Fruit fly (Drosophila melanogaster) whole organism, pupa: Measurements from ENCODE around the gene CG7888.

Experiments
- CG10348 ChIP-seq: fragments of 200-800 bp; sonication (Bioruptor generic); IDR thresholded peaks from 2 replicates; pipeline ENCODE4 v1.3.6; 2022; ENCODE audit warnings: missing biosample characterization, missing genetic modification characterization
- CG12605 ChIP-seq: fragments of 200-800 bp; sonication (Bioruptor generic); IDR thresholded peaks from 2 replicates; pipeline ENCODE4 v1.3.6; 2022; ENCODE audit warnings: missing biosample characterization, missing genetic modification characterization
- CG13204 ChIP-seq: fragments of 200-800 bp; sonication (Bioruptor generic); optimal IDR thresholded peaks from 2 replicates; lab custom pipeline; 2018; ENCODE audit warnings: missing biosample characterization, mild to moderate bottlenecking, missing genetic modification characterization, moderate library complexity
- CG14655 ChIP-seq: fragments of 200-800 bp; sonication (Bioruptor generic); optimal IDR thresholded peaks from 3 replicates; lab custom pipeline; 2017; ENCODE audit warnings: mild to moderate bottlenecking, missing biosample characterization, missing genetic modification reagents, missing genetic modification characterization
- CG15710 ChIP-seq: fragments of 200-800 bp; sonication (Bioruptor generic); optimal IDR thresholded peaks from 2 replicates; lab custom pipeline; 2018; ENCODE audit warnings: missing biosample characterization, mild to moderate bottlenecking, missing genetic modification characterization, moderate library complexity
- CG17806 ChIP-seq: fragments of 200-800 bp; sonication (Bioruptor generic); optimal IDR thresholded peaks from 2 replicates; lab custom pipeline; 2018; ENCODE audit warnings: missing biosample characterization, mild to moderate bottlenecking, missing genetic modification characterization, moderate library complexity
- CG32121 ChIP-seq: fragments of 200-800 bp; sonication (Bioruptor generic); IDR thresholded peaks from 2 replicates; pipeline ENCODE4 v1.3.6; 2022; ENCODE audit warnings: missing biosample characterization, missing genetic modification characterization
- CG34367 ChIP-seq: fragments of 200-800 bp; sonication (Bioruptor generic); optimal IDR thresholded peaks from 2 replicates; lab custom pipeline; 2018; ENCODE audit warnings: missing biosample characterization, mild to moderate bottlenecking, missing genetic modification characterization
- CG4496 ChIP-seq: fragments of 200-800 bp; sonication (Bioruptor generic); IDR thresholded peaks from 3 replicates; pipeline ENCODE4 v1.3.6; 2022; ENCODE audit warnings: missing biosample characterization, missing genetic modification characterization
- CG8159 ChIP-seq: fragments of 200-800 bp; sonication (Bioruptor generic); optimal IDR thresholded peaks from 3 replicates; lab custom pipeline; 2018; ENCODE audit warnings: missing biosample characterization, mild to moderate bottlenecking, missing genetic modification characterization, moderate library complexity
- CG8301 ChIP-seq: fragments of 200-800 bp; sonication (Bioruptor generic); optimal IDR thresholded peaks from 2 replicates; lab custom pipeline; 2018; ENCODE audit warnings: missing biosample characterization, mild to moderate bottlenecking, missing genetic modification characterization
- CG9948 ChIP-seq: fragments of 200-800 bp; sonication (Bioruptor generic); optimal IDR thresholded peaks from 2 replicates; lab custom pipeline; 2018; ENCODE audit warnings: missing biosample characterization, mild to moderate bottlenecking, missing genetic modification characterization, moderate library complexity
- D1 ChIP-seq: fragments of 200-800 bp; sonication (Bioruptor generic); optimal IDR thresholded peaks from 2 replicates; lab custom pipeline; 2018; ENCODE audit warnings: missing biosample characterization, mild to moderate bottlenecking, missing genetic modification characterization, moderate library complexity
- EcR ChIP-seq: fragments of 200-800 bp; sonication (Bioruptor generic); optimal IDR thresholded peaks from 3 replicates; lab custom pipeline; 2019; ENCODE audit warnings: missing biosample characterization, missing genetic modification characterization, mild to moderate bottlenecking, moderate library complexity, missing genetic modification reagents
- Ets98B ChIP-seq: fragments of 200-800 bp; sonication (Bioruptor generic); IDR thresholded peaks from 2 replicates; pipeline ENCODE4 v1.3.6; 2022; ENCODE audit warnings: missing biosample characterization, missing genetic modification characterization
- Pif1A ChIP-seq: fragments of 200-800 bp; sonication (Bioruptor generic); optimal IDR thresholded peaks from 3 replicates; lab custom pipeline; 2016; ENCODE audit warnings: missing biosample characterization, missing genetic modification characterization
- Pif1B ChIP-seq: fragments of 200-800 bp; sonication (Bioruptor generic); optimal IDR thresholded peaks from 3 replicates; lab custom pipeline; 2016; ENCODE audit warnings: missing biosample characterization, missing genetic modification characterization
- Snoo ChIP-seq: fragments of 200-800 bp; sonication (Bioruptor generic); optimal IDR thresholded peaks from 3 replicates; lab custom pipeline; 2017; ENCODE audit warnings: missing biosample characterization, mild to moderate bottlenecking, missing genetic modification characterization, inconsistent platforms
- fd96Ca ChIP-seq: fragments of 200-800 bp; sonication (Bioruptor generic); IDR thresholded peaks from 3 replicates; pipeline ENCODE4 v1.3.6; 2022; ENCODE audit warnings: missing biosample characterization, missing genetic modification characterization
- gl ChIP-seq: fragments of 200-800 bp; sonication (Bioruptor generic); optimal IDR thresholded peaks from 2 replicates; lab custom pipeline; 2018; ENCODE audit warnings: missing biosample characterization, mild to moderate bottlenecking, missing genetic modification characterization
- rn ChIP-seq: fragments of 200-800 bp; sonication (Bioruptor generic); IDR thresholded peaks from 2 replicates; pipeline ENCODE4 v1.3.6; 2022; ENCODE audit warnings: missing biosample characterization, missing genetic modification characterization

Gene CG7888

dm6 chr3L:11062441-11062840, 8.6 kb downstream of the CG7888 start, which contains the start of gene CG32069:
Gene CG32069 (minus strand): TSS chr3L:11062614.
- TF ChIP-seq CG12605 (no peak), rn (GFP tag; lab: Robert Waterston, UW) (no peak), CG15710 (tag; lab: Kevin White, UChicago) (no peak), fd96Ca (GFP tag; lab: Robert Waterston, UW) (no peak), gl (tag; lab: Kevin White, UChicago) (no peak), CG13204 (GFP tag; lab: Kevin White, UChicago) (no peak), D1 (tag; lab: Kevin White, UChicago) (no peak), Snoo (no peak), Pif1A (no peak), CG8159 (tag; lab: Kevin White, UChicago) (no peak), Ets98B (GFP tag; lab: Robert Waterston, UW) (no peak), CG14655 (no peak), CG17806 (tag; lab: Kevin White, UChicago) (no peak)

dm6 chr3L:11064689-11065088, 10.9 kb downstream of the CG7888 start, which contains the start of the genes CG32075, CG45101 and SuUR:
Gene CG32075 (minus strand): TSS chr3L:11064941.
Gene CG45101 (plus strand): TSS chr3L:11064991.
Gene SuUR (plus strand): TSS chr3L:11064991.
- TF ChIP-seq Ets98B (GFP tag; lab: Robert Waterston, UW): peak; percentile 77
- no peak for TF ChIP-seq EcR
- no peak for TF ChIP-seq CG10348 (GFP tag; lab: Robert Waterston, UW)
- no peak for TF ChIP-seq CG13204 (GFP tag; lab: Kevin White, UChicago)
- TF ChIP-seq CG17806 (tag; lab: Kevin White, UChicago): peak; percentile 75
- TF ChIP-seq rn (GFP tag; lab: Robert Waterston, UW): peak; percentile 69
- no peak for TF ChIP-seq CG14655
- peak; percentile 78 for TF ChIP-seq Pif1A
- TF ChIP-seq CG4496: peak; percentile 83
- peak; percentile 56 for TF ChIP-seq CG34367 (tag; lab: Kevin White, UChicago)
- no peak for TF ChIP-seq gl (tag; lab: Kevin White, UChicago)
- TF ChIP-seq CG12605: no peak
- peak; percentile 74 for TF ChIP-seq CG9948 (tag; lab: Kevin White, UChicago)
- TF ChIP-seq CG15710 (tag; lab: Kevin White, UChicago): peak; percentile 78
- TF ChIP-seq CG32121: peak; percentile 86
- TF ChIP-seq Snoo: peak; percentile 76
- peak; percentile 52; the same call in 2 of the 3 replicates for TF ChIP-seq fd96Ca (GFP tag; lab: Robert Waterston, UW)
- TF ChIP-seq Pif1B (GFP tag; lab: Kevin White, UChicago): peak; percentile 71
- no peak for TF ChIP-seq D1 (tag; lab: Kevin White, UChicago)
- peak; percentile 70 for TF ChIP-seq CG8301
- TF ChIP-seq CG8159 (tag; lab: Kevin White, UChicago): peak; percentile 52

dm6 chr3L:11065850-11066249, 12.0 kb downstream of the CG7888 start:
- TF ChIP-seq Snoo (no peak), fd96Ca (GFP tag; lab: Robert Waterston, UW) (no peak), CG32121 (peak; percentile 16; the same call in 1 of the 2 replicates), rn (GFP tag; lab: Robert Waterston, UW) (no peak), gl (tag; lab: Kevin White, UChicago) (no peak)
- TF ChIP-seq, all 21 proteins: peak for 1

dm6 chr3L:11069764-11070163, 15.9 kb downstream of the CG7888 start, which contains the start of gene CG6310:
Gene CG6310 (minus strand): TSS chr3L:11069864.
- TF ChIP-seq Pif1B (GFP tag; lab: Kevin White, UChicago): no peak
- no peak for TF ChIP-seq CG17806 (tag; lab: Kevin White, UChicago)
- no peak for TF ChIP-seq CG13204 (GFP tag; lab: Kevin White, UChicago)
- TF ChIP-seq CG12605: no peak
- no peak for TF ChIP-seq CG4496
- no peak for TF ChIP-seq CG34367 (tag; lab: Kevin White, UChicago)
- no peak for TF ChIP-seq CG8301
- TF ChIP-seq EcR: no peak
- no peak for TF ChIP-seq D1 (tag; lab: Kevin White, UChicago)
- no peak for TF ChIP-seq Snoo
- TF ChIP-seq CG15710 (tag; lab: Kevin White, UChicago): no peak
- TF ChIP-seq CG8159 (tag; lab: Kevin White, UChicago): no peak
- TF ChIP-seq CG10348 (GFP tag; lab: Robert Waterston, UW): no peak
- no peak for TF ChIP-seq Ets98B (GFP tag; lab: Robert Waterston, UW)
- TF ChIP-seq CG14655: no peak

- TF ChIP-seq CG32121 (peak; percentile 54), Pif1A (no peak), Pif1B (GFP tag; lab: Kevin White, UChicago) (no peak), CG12605 (no peak), CG4496 (no peak), CG34367 (tag; lab: Kevin White, UChicago) (no peak), gl (tag; lab: Kevin White, UChicago) (no peak), fd96Ca (GFP tag; lab: Robert Waterston, UW) (peak; percentile 48; the same call in 2 of the 3 replicates), D1 (tag; lab: Kevin White, UChicago) (no peak), Ets98B (GFP tag; lab: Robert Waterston, UW) (peak; percentile 53; the same call in 1 of the 2 replicates), CG13204 (GFP tag; lab: Kevin White, UChicago) (no peak), Snoo (no peak), CG8159 (tag; lab: Kevin White, UChicago) (no peak), EcR (no peak), CG15710 (tag; lab: Kevin White, UChicago) (no peak)
Observed at dm6 chr3L:11070372-11070854, 16.6 kb downstream of the CG7888 start, which contains the start of gene Mocs1. Gene Mocs1 (plus strand): TSS chr3L:11070526.

dm6 chr3L:11071057-11071456, 17.2 kb downstream of the CG7888 start:
- TF ChIP-seq EcR (no peak), CG15710 (tag; lab: Kevin White, UChicago) (no peak), CG8301 (no peak), rn (GFP tag; lab: Robert Waterston, UW) (no peak), CG17806 (tag; lab: Kevin White, UChicago) (no peak), CG32121 (no peak), CG4496 (no peak), CG14655 (no peak), Ets98B (GFP tag; lab: Robert Waterston, UW) (no peak), CG12605 (no peak), Pif1B (GFP tag; lab: Kevin White, UChicago) (no peak), CG8159 (tag; lab: Kevin White, UChicago) (no peak), CG9948 (tag; lab: Kevin White, UChicago) (no peak), fd96Ca (GFP tag; lab: Robert Waterston, UW) (no peak), CG13204 (GFP tag; lab: Kevin White, UChicago) (no peak), CG10348 (GFP tag; lab: Robert Waterston, UW) (no peak), Snoo (no peak), D1 (tag; lab: Kevin White, UChicago) (no peak), gl (tag; lab: Kevin White, UChicago) (no peak)
